Fruit fly (Drosophila melanogaster) whole organism, embryonic: ENCODE results near the gene CG34149.
A peak's percentile ranks its signal among the peaks of the same experiment; 100 is the strongest.

Source experiments
- BEAF-32 ChIP-seq: fragments of 200-800 bp; sonication (Bioruptor generic); optimal IDR thresholded peaks from 3 replicates; lab custom pipeline; 2017; ENCODE audit warnings: missing biosample characterization, missing genetic modification characterization, mild to moderate bottlenecking, moderate library complexity, missing genetic modification reagents
- CG11093 ChIP-seq: fragments of 200-800 bp; sonication (Bioruptor generic); IDR thresholded peaks from 3 replicates; pipeline ENCODE4 v1.3.6; 2022; ENCODE audit warnings: missing biosample characterization, missing genetic modification characterization
- CG12104 ChIP-seq: fragments of 200-800 bp; sonication (Bioruptor generic); optimal IDR thresholded peaks from 3 replicates; lab custom pipeline; 2016; ENCODE audit warnings: missing biosample characterization, missing genetic modification characterization
- CG12236 ChIP-seq: fragments of 200-800 bp; sonication (Bioruptor generic); optimal IDR thresholded peaks from 2 replicates; lab custom pipeline; 2016; ENCODE audit warnings: missing biosample characterization, missing genetic modification characterization
- CG13296 ChIP-seq: fragments of 200-800 bp; sonication (Bioruptor generic); optimal IDR thresholded peaks from 3 replicates; lab custom pipeline; 2018; ENCODE audit warnings: missing biosample characterization, mild to moderate bottlenecking, missing genetic modification characterization
- CG13624 ChIP-seq: fragments of 200-800 bp; sonication (Bioruptor generic); optimal IDR thresholded peaks from 2 replicates; lab custom pipeline; 2016; ENCODE audit warnings: missing biosample characterization, missing genetic modification characterization
- CG16779 ChIP-seq: fragments of 200-800 bp; sonication (Bioruptor generic); IDR thresholded peaks from 2 replicates; pipeline ENCODE4 v1.3.6; 2022; ENCODE audit warnings: missing biosample characterization, missing genetic modification characterization
- CG17361 ChIP-seq: fragments of 200-800 bp; sonication (Bioruptor generic); IDR thresholded peaks from 3 replicates; pipeline ENCODE4 v1.3.6; 2022; ENCODE audit warnings: missing biosample characterization, missing genetic modification characterization
- CG17568 ChIP-seq: fragments of 200-800 bp; sonication (Bioruptor generic); optimal IDR thresholded peaks from 2 replicates; lab custom pipeline; 2018; ENCODE audit warnings: missing biosample characterization, mild to moderate bottlenecking, missing genetic modification characterization, moderate library complexity
- CG2712 ChIP-seq: fragments of 200-800 bp; optimal IDR thresholded peaks from 3 replicates; lab custom pipeline; 2019; ENCODE audit warnings: missing biosample characterization, mild to moderate bottlenecking, missing genetic modification characterization, moderate library complexity
- CG31224 ChIP-seq: fragments of 200-800 bp; sonication (Bioruptor generic); IDR thresholded peaks from 2 replicates; pipeline ENCODE4 v1.3.6; 2022; ENCODE audit warnings: missing biosample characterization, missing genetic modification characterization
- CG3407 ChIP-seq: fragments of 200-800 bp; sonication (Bioruptor generic); optimal IDR thresholded peaks from 2 replicates; lab custom pipeline; 2018; ENCODE audit warnings: missing biosample characterization, mild to moderate bottlenecking, missing genetic modification characterization
- CG34376 ChIP-seq: fragments of 200-800 bp; sonication (Bioruptor generic); optimal IDR thresholded peaks from 2 replicates; lab custom pipeline; 2018; ENCODE audit warnings: missing biosample characterization, mild to moderate bottlenecking, missing genetic modification characterization
- CG3995 ChIP-seq: fragments of 200-800 bp; sonication (Bioruptor generic); optimal IDR thresholded peaks from 3 replicates; lab custom pipeline; 2016; ENCODE audit warnings: missing biosample characterization, missing genetic modification characterization
- CG4360 ChIP-seq: fragments of 200-800 bp; sonication (Bioruptor generic); IDR thresholded peaks from 2 replicates; pipeline ENCODE4 v1.3.6; 2022; ENCODE audit warnings: missing biosample characterization, missing genetic modification characterization
- CG4730 ChIP-seq: fragments of 200-800 bp; sonication (Bioruptor generic); IDR thresholded peaks from 2 replicates; pipeline ENCODE4 v1.3.6; 2022; ENCODE audit warnings: missing biosample characterization, missing genetic modification characterization
- CG7745 ChIP-seq: fragments of 200-800 bp; sonication (Bioruptor generic); optimal IDR thresholded peaks from 2 replicates; lab custom pipeline; 2018; ENCODE audit warnings: missing biosample characterization, mild to moderate bottlenecking, missing genetic modification characterization, moderate library complexity
- CG7963 ChIP-seq: fragments of 200-800 bp; sonication (Bioruptor generic); IDR thresholded peaks from 3 replicates; pipeline ENCODE4 v1.3.6; 2022; ENCODE audit warnings: missing biosample characterization, missing genetic modification characterization; ENCODE audit not compliant: partially characterized antibody
- CG8290 ChIP-seq, 3 experiments: fragments of 200-800 bp; sonication (Bioruptor generic); optimal IDR thresholded peaks; 2 replicates each; lab custom pipeline; 2016 to 2019; ENCODE audit warnings: missing biosample characterization in 3 of 3, missing genetic modification characterization in 3 of 3, mild to moderate bottlenecking in 2 of 3, moderate library complexity in 1 of 3
- CG9727 ChIP-seq: fragments of 200-800 bp; sonication (Bioruptor generic); optimal IDR thresholded peaks from 3 replicates; lab custom pipeline; 2017; ENCODE audit warnings: missing biosample characterization, mild to moderate bottlenecking, missing genetic modification characterization
- Fer3 ChIP-seq: fragments of 200-800 bp; sonication (Bioruptor generic); optimal IDR thresholded peaks from 2 replicates; lab custom pipeline; 2018; ENCODE audit warnings: missing biosample characterization, mild to moderate bottlenecking, missing genetic modification characterization, moderate library complexity
- HLH54F ChIP-seq: fragments of 200-800 bp; sonication (Bioruptor generic); optimal IDR thresholded peaks from 3 replicates; lab custom pipeline; 2016; ENCODE audit warnings: missing biosample characterization, missing genetic modification characterization
- HLHmδ ChIP-seq: fragments of 200-800 bp; sonication (Bioruptor generic); optimal IDR thresholded peaks from 2 replicates; lab custom pipeline; 2018; ENCODE audit warnings: missing biosample characterization, mild to moderate bottlenecking, missing genetic modification characterization, moderate library complexity
- Myb ChIP-seq: fragments of 200-800 bp; sonication (Bioruptor generic); optimal IDR thresholded peaks from 2 replicates; lab custom pipeline; 2016; ENCODE audit warnings: missing biosample characterization, missing genetic modification characterization
- Side ChIP-seq: fragments of 200-800 bp; sonication (Bioruptor generic); optimal IDR thresholded peaks from 2 replicates; lab custom pipeline; 2016; ENCODE audit warnings: missing biosample characterization, missing genetic modification characterization
- bigmax ChIP-seq: fragments of 200-800 bp; sonication (Bioruptor generic); optimal IDR thresholded peaks from 2 replicates; lab custom pipeline; 2018; ENCODE audit warnings: missing biosample characterization, mild to moderate bottlenecking, missing genetic modification characterization
- chinmo ChIP-seq: fragments of 200-800 bp; sonication (Bioruptor generic); IDR thresholded peaks from 4 replicates; pipeline ENCODE4 v1.3.6; 2022; ENCODE audit warnings: missing biosample characterization, missing genetic modification characterization; ENCODE audit not compliant: partially characterized antibody
- dmrt99B ChIP-seq: fragments of 200-800 bp; sonication (Bioruptor generic); optimal IDR thresholded peaks from 2 replicates; lab custom pipeline; 2018; ENCODE audit warnings: missing biosample characterization, mild to moderate bottlenecking, missing genetic modification characterization, moderate library complexity
- ems ChIP-seq: fragments of 200-800 bp; sonication (Bioruptor generic); optimal IDR thresholded peaks from 3 replicates; lab custom pipeline; 2016; ENCODE audit warnings: missing biosample characterization, missing genetic modification characterization
- gro ChIP-seq: fragments of 200-800 bp; sonication (Bioruptor generic); optimal IDR thresholded peaks from 2 replicates; lab custom pipeline; 2016; ENCODE audit warnings: missing biosample characterization, missing genetic modification characterization
- her ChIP-seq: fragments of 200-800 bp; sonication (Bioruptor generic); optimal IDR thresholded peaks from 2 replicates; lab custom pipeline; 2016; ENCODE audit warnings: missing biosample characterization, missing genetic modification characterization
- lab ChIP-seq: fragments of 200-800 bp; sonication (Bioruptor generic); optimal IDR thresholded peaks from 3 replicates; lab custom pipeline; 2017; ENCODE audit warnings: missing biosample characterization, missing genetic modification characterization, mild to moderate bottlenecking, moderate library complexity, missing genetic modification reagents
- pzg ChIP-seq: fragments of 200-800 bp; sonication (Bioruptor generic); optimal IDR thresholded peaks from 3 replicates; lab custom pipeline; 2018; ENCODE audit warnings: missing biosample characterization, mild to moderate bottlenecking, missing genetic modification characterization, moderate library complexity
- repo ChIP-seq: fragments of 200-800 bp; sonication (Bioruptor generic); optimal IDR thresholded peaks from 2 replicates; lab custom pipeline; 2016; ENCODE audit warnings: missing biosample characterization, missing genetic modification characterization
- sima ChIP-seq: fragments of 200-800 bp; sonication (Bioruptor generic); optimal IDR thresholded peaks from 2 replicates; lab custom pipeline; 2016; ENCODE audit warnings: missing biosample characterization, missing genetic modification characterization
- slbo ChIP-seq: fragments of 200-800 bp; sonication (Bioruptor generic); IDR thresholded peaks from 2 replicates; pipeline ENCODE4 v1.3.6; 2022; ENCODE audit warnings: missing biosample characterization, missing genetic modification characterization
- trh ChIP-seq: fragments of 200-800 bp; sonication (Bioruptor generic); optimal IDR thresholded peaks from 2 replicates; lab custom pipeline; 2016; ENCODE audit warnings: missing biosample characterization, missing genetic modification characterization

Gene CG34149

DNA sequence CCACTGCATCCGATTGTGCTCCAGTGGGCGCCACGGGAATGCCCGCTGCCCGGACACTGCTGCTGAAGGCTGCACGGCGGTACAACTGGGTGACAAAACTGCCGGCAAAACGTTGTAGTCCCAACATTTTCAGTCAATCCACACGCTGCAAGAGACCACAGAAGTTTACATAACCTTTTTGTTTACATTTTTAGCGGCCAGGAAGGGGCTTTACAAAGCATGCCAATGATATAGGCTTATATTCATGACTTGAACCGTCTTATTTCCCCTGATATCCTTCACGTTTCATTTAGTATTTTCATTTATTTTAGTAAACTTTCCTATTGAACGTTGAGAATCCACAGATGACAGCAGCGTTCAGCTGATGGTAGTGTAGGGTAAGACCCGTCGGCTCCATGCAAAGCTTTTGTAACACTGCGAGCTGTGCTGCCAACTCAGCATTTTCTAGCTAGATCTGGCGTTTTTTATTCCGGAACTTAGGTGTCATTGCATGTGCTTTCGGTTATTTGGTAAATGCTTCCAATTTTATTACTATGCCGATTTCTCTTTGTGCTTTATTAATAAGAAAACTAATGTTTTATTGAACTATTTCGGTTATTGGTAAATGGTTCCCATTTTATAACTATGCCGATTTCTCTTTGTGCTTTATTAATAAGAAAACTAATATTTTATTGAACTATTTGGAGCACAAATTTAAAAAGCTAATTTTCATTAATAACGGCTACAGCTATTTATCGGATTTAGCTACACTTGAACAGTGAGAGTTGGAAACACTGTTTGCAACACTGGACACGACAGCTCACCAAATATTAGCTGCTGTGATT, 30.8 kb downstream of the CG34149 start, which contains the start of the genes CG13850 and lqfR (continued):
- TF ChIP-seq lab (GFP tag; lab: Kevin White, UChicago) = peak; percentile 76
- no peak for TF ChIP-seq HLHmδ (GFP tag; lab: Kevin White, UChicago)
- peak; percentile 26 for TF ChIP-seq CG12236 (GFP tag; lab: Kevin White, UChicago)
- TF ChIP-seq repo (GFP tag; lab: Kevin White, UChicago) = peak; percentile 70
- TF ChIP-seq ems (GFP tag; lab: Kevin White, UChicago) = peak; percentile 80
- TF ChIP-seq CG16779 (GFP tag; lab: Robert Waterston, UW) = no peak
- peak; percentile 79 for TF ChIP-seq slbo
- TF ChIP-seq CG2712 (tag; lab: Kevin White, UChicago) = peak; percentile 43
- peak; percentile 69 for TF ChIP-seq CG3995 (GFP tag; lab: Kevin White, UChicago)
- TF ChIP-seq CG4360 (GFP tag; lab: Robert Waterston, UW) = no peak
- peak; percentile 46 for TF ChIP-seq CG13296 (GFP tag; lab: Kevin White, UChicago)
- TF ChIP-seq trh = peak; percentile 68
- peak; percentile 70 for TF ChIP-seq CG12104
- peak; percentile 51 for TF ChIP-seq BEAF-32
- peak; percentile 66 for TF ChIP-seq Side (GFP tag; lab: Kevin White, UChicago)
- no peak for TF ChIP-seq dmrt99B (tag; lab: Kevin White, UChicago)
- no peak for TF ChIP-seq sima (GFP tag; lab: Kevin White, UChicago)
- TF ChIP-seq CG17568 (GFP tag; lab: Kevin White, UChicago) = no peak
- TF ChIP-seq pzg = peak; percentile 55
- TF ChIP-seq CG7963 (GFP tag; lab: Robert Waterston, UW) = no peak
- peak; percentile 48 for TF ChIP-seq gro
- TF ChIP-seq CG3407 (GFP tag; lab: Kevin White, UChicago) = peak; percentile 38
- TF ChIP-seq Fer3 (tag; lab: Kevin White, UChicago) = peak; percentile 64
- TF ChIP-seq CG13624 (GFP tag; lab: Kevin White, UChicago) = peak; percentile 81
- TF ChIP-seq chinmo (GFP tag; lab: Robert Waterston, UW) = no peak
- TF ChIP-seq CG34376 (GFP tag; lab: Kevin White, UChicago) = peak; percentile 66
- TF ChIP-seq CG9727 (GFP tag; lab: Kevin White, UChicago) = peak; percentile 77
- TF ChIP-seq CG11093 = no peak
- TF ChIP-seq CG8290 (GFP tag; optimal IDR thresholded peaks at IDR 0.05; lab: Kevin White, UChicago) = peak; percentile 81
- peak in 1 of 2 experiments; percentile 69 for TF ChIP-seq CG8290 (tag; optimal IDR thresholded peaks at IDR 0.05; lab: Kevin White, UChicago)
- TF ChIP-seq bigmax (GFP tag; lab: Kevin White, UChicago) = peak; percentile 73
- peak; percentile 41; the same call in 1 of the 2 replicates for TF ChIP-seq CG31224 (GFP tag; lab: Robert Waterston, UW)
- no peak for TF ChIP-seq CG4730 (GFP tag; lab: Robert Waterston, UW)
- peak; percentile 52 for TF ChIP-seq her
- peak; percentile 83 for TF ChIP-seq Myb (GFP tag; lab: Kevin White, UChicago)
- peak; percentile 91 for TF ChIP-seq CG17361 (GFP tag; lab: Robert Waterston, UW)
- no peak for TF ChIP-seq CG7745 (tag; lab: Kevin White, UChicago)
- peak; percentile 90 for TF ChIP-seq HLH54F
- TF ChIP-seq, all 482 proteins: peak for 293
